Worm (Caenorhabditis elegans) whole organism, dauer: Measurements from ENCODE around the gene pro-3.
"Not testable (repeated sequence)": the region's sequence is repeated elsewhere in the genome, so short reads cannot be mapped to it uniquely, and the experiment has no call there.

ENCODE experiments used
- unc-62 ChIP-seq: sonication (generic microtip); optimal IDR thresholded peaks from 2 replicates; lab custom pipeline; 2017; ENCODE audit warnings: missing biosample characterization, missing genetic modification reagents, missing genetic modification characterization

The pro-3 gene

ce11 chrV:19124586-19124985 lies 6.4 kb upstream of the pro-3 start, which contains the start of gene bed-1:
Gene bed-1 (minus strand): TSS chrV:19124922.
- TF ChIP-seq unc-62 (GFP tag; lab: Kevin White, UChicago) = no peak

ce11 chrV:19120743-19121642 lies 2.8 kb upstream of the pro-3 start:
- no peak for TF ChIP-seq unc-62 (GFP tag; lab: Kevin White, UChicago)

DNA sequence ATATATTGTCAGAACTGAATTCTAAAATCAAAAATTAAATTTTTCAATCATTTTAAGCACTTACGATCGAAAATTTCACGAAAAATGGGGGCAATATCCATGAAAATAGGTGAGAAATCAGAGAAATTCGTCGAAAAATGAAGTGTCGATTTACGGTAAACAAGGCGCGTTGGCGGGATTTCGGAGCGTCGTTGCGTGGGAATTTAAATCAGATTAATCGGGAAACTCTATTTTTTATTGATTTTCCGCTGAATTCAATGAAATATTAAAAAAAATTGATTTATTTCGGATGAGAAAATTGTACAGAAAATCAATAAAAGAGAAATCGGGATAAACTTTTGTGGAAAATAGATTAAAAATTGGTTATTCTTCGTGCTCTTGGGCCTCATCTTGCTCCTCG lies 1.0 kb upstream of the pro-3 start, which contains the start of gene Y39B6A.13:
Y39B6A.13 (minus strand) TSS at position 166 of the 400 bp plus-strand sequence.
- TF ChIP-seq unc-62 (GFP tag; lab: Kevin White, UChicago) = no peak

DNA sequence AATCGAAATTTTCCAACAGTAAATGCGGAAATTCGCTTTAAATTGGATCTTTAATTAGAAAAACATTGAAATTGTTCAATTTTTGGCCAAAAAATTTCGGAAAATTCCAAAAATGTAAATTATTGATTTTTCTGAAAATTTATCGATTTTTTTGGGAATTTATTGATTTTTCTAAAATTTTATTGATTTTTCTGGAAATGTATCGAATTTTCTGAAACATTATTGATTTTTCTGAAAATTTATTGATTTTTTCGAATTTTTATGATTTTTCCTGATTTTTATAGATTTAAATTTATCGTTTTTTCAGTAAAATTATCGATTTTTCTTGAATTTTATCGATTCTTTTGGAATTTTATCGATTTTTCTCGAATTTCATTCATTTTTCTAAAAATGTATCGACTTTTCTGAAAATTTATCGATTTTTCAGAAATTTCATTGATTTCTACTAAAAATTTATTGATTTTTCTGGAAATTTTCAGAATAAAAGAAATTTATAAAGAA lies 1.3 kb downstream of the pro-3 start:
- TF ChIP-seq unc-62 (GFP tag; lab: Kevin White, UChicago) = no peak

DNA sequence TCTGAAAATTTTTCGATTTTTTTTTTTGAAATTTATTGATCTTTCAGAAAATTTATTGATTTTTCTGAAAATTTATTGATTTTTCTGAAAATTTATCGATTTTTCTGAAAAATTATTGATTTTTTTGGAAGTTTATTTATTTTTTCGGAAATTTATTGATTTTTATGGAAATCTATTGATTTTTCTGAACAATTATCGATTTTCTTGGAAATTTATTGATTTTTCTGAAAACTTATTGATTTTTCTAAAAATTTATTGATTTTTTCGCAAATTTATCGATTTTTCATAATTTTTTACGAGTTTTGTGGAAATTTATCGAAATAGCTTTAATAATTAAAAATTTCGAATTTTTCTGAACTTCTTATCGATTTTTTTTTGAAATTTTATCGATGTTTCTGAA lies 11.1 kb downstream of the pro-3 start:
- no peak for TF ChIP-seq unc-62 (GFP tag; lab: Kevin White, UChicago)

DNA sequence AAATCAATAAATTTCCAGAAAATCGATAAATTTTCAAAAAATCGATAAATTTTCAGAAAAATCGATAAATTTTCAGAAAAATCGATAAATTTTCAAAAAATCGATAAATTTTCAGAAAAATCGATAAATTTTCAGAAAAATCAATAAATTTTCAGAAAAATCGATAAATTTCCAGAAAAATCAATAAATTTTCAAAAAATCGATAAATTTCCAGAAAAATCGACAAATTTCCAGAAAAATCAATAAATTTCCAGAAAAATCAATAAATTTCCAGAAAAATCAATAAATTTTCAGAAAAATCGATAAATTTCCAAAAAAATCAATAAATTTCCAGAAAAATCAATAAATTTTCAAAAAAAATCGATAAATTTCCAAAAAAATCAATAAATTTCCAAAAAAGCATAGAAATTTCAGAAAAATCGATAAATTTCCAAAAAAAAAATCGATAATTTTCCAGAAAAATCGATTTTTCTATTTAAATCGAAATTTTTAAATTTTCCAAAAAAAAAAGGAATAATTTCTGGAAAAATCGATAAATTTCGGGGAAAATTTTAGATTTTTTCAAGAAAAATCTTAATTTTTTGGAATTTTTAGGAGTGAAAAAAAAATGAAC lies 16.5 kb downstream of the pro-3 start, which contains the start of gene zhp-4:
zhp-4 (minus strand) TSS at position 198 of the 613 bp plus-strand sequence.
- TF ChIP-seq unc-62 (GFP tag; lab: Kevin White, UChicago) = not testable (repeated sequence)

ce11 chrV:19099504-19099903 lies 18.7 kb downstream of the pro-3 start:
- TF ChIP-seq unc-62 (GFP tag; lab: Kevin White, UChicago) = no peak

- TF ChIP-seq unc-62 (GFP tag; lab: Kevin White, UChicago) = no peak
Observed at ce11 chrV:19090885-19091284, 27.3 kb downstream of the pro-3 start.

- TF ChIP-seq unc-62 (GFP tag; lab: Kevin White, UChicago) = no peak
Observed at ce11 chrV:19087426-19087825, 30.8 kb downstream of the pro-3 start, which contains the start of gene nhr-145. Gene nhr-145 (plus strand): TSS chrV:19087723.

DNA sequence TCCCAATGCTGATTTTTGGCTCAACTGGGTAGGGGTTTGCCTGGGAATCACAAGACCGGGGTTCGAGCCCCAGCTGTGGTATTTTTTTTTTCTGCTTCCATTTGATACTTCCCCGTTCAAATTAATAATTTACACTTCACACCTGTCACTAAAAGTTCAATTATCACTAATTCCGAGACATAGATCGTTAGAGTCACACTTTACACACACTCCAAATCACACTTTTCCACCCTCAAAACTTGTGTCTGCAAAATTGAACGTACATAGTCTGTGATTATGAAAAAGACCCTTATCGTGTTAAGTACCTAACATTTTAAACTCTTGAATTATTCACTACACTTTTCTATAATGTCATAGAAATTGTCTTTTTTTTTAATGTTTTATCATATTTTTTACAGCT lies 34.4 kb downstream of the pro-3 start:
- TF ChIP-seq unc-62 (GFP tag; lab: Kevin White, UChicago) = no peak

- TF ChIP-seq unc-62 (GFP tag; lab: Kevin White, UChicago) = no peak
Observed at ce11 chrV:19082541-19082940, 35.7 kb downstream of the pro-3 start, which contains the start of gene nhr-95. Gene nhr-95 (minus strand): TSS chrV:19082641.

- no peak for TF ChIP-seq unc-62 (GFP tag; lab: Kevin White, UChicago)
Observed at ce11 chrV:19076835-19077234, 41.4 kb downstream of the pro-3 start.

DNA sequence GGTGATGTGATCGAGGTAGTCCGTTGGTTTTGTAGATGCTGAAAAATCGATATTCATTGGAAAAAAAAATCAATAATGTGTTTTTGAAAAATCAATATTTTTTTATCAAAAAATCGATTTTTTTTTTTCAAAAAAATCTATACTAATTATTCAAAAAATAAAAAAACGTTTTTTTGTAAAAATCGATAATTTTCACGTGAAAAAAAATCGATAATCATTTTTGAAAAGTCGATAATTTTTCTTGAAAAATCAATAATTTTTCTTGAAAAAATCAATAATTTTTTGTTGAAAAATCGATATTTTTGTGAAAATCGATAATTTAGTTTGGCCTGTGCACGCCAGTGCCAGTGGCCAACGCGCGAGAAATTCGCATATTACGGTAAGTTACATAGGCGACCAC lies 45.0 kb downstream of the pro-3 start:
- no peak for TF ChIP-seq unc-62 (GFP tag; lab: Kevin White, UChicago)

ce11 chrV:19068888-19069287 lies 49.3 kb downstream of the pro-3 start:
- no peak for TF ChIP-seq unc-62 (GFP tag; lab: Kevin White, UChicago)

ce11 chrV:19063326-19063725 lies 54.9 kb downstream of the pro-3 start:
- TF ChIP-seq unc-62 (GFP tag; lab: Kevin White, UChicago) = no peak

ce11 chrV:19059873-19060272 lies 58.3 kb downstream of the pro-3 start, which contains the start of gene twk-46:
Gene twk-46 (plus strand): TSS chrV:19060173.
- no peak for TF ChIP-seq unc-62 (GFP tag; lab: Kevin White, UChicago)
